Fruit fly (Drosophila melanogaster): ENCODE results near the gene Mics1.

Gene Mics1

DNA sequence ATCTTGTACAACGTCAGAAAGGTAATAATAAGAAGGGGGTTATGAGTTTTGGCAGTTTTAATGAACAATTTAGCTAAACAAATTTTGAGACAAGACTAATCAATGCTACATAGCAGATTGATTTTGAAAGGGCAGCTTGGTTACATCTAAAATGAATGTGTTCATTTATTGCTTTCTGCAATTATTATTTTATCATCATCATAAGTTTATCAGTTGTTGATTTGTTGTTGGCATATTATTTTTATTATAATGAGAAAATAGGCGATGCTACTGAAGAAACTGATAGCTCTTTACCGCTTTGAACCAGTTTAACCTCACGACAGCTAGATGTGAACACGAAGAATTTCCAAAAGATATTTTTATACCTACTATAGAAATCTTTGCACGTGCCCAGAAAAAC is at the start of gene Mics1:
Gene Mics1, minus strand, starts transcription at position 101 of the 400 bp plus-strand sequence.
- TF ChIP-seq CG17801 (GFP tag; optimal IDR thresholded peaks at IDR 0.05; ENCODE audit: partially characterized antibody): no peak

DNA sequence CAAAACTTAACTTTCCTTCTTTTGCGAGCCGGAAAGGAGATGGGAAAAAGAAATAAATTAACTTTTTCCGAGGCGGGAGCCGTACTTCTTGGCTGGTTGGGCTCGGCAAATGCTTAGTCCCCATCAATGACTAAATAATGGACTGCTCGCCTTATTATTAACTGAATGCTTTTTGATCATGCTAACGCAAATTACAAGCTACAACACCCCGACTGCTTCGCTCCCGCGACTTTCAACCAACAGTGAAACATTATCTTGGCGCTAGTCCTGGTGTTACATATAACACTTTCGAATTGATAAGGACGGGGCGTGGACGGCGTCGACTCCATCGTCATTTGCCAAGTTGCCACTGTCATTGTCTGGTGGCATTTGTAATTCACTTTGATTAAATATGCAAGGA is 49.5 kb upstream of the Mics1 start, which contains the start of gene CG45545:
Gene CG45545, plus strand, starts transcription at position 301 of the 400 bp plus-strand sequence.
- no peak for TF ChIP-seq CG17801 (GFP tag; optimal IDR thresholded peaks at IDR 0.05; ENCODE audit: partially characterized antibody)

DNA sequence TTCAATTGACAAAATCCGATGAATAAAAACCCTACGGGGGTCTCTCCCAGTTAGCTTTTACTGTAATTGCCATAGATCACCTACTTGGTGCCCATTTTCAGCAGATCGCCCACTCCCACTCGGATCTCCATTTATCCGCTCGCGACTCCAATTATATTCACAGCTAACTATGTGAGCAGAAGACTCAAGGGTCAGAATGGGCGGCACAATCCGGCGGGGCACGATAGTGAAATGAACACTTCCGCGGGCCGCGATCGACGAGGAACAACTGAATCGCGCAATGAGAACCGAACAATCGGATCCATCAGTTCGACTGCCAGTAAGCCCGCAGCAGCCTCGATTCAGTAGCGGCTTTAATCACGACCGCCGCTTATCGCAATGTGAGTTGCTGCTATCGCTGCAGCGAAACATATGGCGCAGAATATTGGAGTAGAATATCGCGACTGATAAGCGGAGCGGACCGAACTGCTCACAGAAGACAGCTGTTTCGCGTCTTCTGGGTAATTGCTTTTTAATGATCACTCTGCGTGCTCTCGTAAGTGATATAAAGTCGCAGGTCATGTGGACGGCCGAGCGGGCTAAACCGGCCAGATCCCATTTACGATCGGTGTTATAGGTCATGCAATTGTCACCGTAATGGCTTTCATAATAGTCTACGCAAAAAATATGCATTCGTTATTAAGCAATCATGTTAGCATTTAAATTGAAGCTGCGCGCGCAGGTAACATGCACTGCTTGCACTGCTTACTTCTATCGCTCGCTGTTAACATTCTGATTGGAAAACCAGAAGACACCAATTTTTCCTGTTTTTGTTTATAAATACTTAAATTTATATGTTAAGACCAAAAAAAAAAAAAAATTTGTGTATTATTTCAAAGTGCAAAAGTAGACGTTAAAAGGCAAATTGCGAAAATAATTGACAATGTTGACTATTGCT is 46.9 kb upstream of the Mics1 start, which contains the start of gene alpha-Est1:
Gene alpha-Est1, minus strand, starts transcription at position 317 of the 937 bp plus-strand sequence.
- TF ChIP-seq CG17801 (GFP tag; optimal IDR thresholded peaks at IDR 0.05; ENCODE audit: partially characterized antibody): no peak

DNA sequence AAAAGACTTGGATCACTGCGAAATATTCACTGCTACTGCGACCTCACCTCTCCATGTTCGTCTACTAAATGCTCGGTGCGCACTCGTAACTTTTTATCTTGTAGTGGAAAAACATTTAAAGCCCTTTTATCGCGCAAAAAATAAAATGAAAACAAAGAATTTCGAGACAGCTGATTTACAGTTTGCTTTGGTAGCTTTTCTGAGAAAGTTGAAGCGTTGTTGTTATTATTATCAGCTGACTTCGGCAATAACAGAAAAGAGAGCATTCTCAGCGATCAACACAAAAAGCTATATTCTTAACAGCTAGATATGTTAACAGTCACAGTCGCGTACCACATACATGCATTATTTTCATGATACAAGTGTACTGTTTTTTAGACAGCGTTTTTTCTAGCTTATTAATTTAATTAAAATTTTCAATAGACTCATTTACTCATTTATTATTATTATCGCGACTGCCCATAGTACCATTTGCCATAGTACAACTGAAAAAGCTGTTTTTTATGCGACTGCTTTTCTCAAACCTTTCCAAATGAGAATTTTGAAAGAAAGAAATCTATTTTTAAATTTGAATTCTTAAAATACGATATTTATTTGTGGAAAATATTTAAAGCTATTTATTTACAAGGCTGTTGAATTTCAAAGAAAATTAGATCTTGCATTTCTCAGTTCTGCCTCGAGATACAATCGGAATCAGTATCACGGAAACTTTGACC is 39.1 kb upstream of the Mics1 start, which contains the start of the genes alpha-Est3 and alpha-Est2:
Gene alpha-Est3, minus strand, starts transcription at position 487 of the 716 bp plus-strand sequence.
Gene alpha-Est2, plus strand, starts transcription at position 666 of the 716 bp plus-strand sequence.
- TF ChIP-seq CG17801 (GFP tag; optimal IDR thresholded peaks at IDR 0.05; ENCODE audit: partially characterized antibody): peak; percentile 35

DNA sequence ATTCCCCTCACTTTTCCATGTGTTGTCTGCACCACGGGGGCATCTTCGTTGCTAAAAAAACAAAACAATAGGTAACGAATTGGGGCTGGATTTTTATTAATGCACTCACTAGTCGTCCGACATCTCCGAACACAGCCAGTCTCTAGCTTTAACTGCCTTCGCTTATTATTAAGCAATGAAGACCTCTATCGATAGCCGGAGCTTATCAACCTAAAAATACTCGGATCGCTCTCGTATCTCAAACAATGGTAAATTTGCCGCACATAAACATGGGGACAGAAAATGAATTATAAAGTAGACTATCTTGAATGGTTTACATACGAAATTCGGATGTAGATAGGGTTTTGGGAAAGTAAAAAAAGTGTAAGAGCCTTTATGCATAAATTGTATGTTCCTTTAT is 36.3 kb upstream of the Mics1 start, which contains the start of gene alpha-Est4:
Gene alpha-Est4, minus strand, starts transcription at position 181 of the 400 bp plus-strand sequence.
- no peak for TF ChIP-seq CG17801 (GFP tag; optimal IDR thresholded peaks at IDR 0.05; ENCODE audit: partially characterized antibody)

DNA sequence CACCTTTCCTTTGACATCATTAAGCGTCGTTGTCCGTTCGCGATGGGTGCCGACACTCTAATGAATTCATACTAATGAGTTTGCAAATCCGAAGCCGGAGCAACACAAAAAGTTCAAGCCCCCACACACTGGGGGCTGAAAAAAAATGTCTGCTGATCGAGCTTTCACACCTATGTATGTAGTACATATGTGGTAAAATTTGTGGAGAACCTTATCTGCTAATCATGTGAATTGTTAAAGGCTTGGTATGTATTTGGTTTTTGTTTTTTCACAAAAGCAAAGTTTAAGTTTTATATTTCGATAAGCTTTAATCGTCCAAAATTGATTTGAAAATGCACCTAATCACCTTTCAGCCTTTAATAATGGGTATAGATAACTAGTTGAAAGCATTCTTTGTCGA is 34.1 kb upstream of the Mics1 start, which contains the start of gene alpha-Est5:
Gene alpha-Est5, minus strand, starts transcription at position 110 of the 400 bp plus-strand sequence.
- no peak for TF ChIP-seq CG17801 (GFP tag; optimal IDR thresholded peaks at IDR 0.05; ENCODE audit: partially characterized antibody)

DNA sequence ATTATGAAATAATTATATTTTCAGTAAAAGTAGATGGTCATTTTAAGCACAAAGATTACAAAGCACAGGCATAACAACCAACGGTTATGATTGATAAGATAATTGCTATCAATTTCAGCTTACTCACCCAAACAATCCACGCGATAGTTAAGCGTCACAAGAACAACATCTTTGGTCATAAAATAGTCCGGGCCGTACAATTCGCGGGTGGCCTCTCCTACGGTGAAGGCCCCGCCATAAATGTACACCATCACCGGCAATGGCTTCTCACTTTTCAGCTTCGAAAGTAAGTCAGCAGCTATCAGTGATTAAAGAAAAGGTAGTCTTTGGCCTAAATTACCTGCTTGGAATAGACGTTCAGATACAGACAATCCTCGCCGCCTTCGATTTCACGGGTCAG is 33.4 kb upstream of the Mics1 start:
- TF ChIP-seq CG17801 (GFP tag; optimal IDR thresholded peaks at IDR 0.05; ENCODE audit: partially characterized antibody): no peak

DNA sequence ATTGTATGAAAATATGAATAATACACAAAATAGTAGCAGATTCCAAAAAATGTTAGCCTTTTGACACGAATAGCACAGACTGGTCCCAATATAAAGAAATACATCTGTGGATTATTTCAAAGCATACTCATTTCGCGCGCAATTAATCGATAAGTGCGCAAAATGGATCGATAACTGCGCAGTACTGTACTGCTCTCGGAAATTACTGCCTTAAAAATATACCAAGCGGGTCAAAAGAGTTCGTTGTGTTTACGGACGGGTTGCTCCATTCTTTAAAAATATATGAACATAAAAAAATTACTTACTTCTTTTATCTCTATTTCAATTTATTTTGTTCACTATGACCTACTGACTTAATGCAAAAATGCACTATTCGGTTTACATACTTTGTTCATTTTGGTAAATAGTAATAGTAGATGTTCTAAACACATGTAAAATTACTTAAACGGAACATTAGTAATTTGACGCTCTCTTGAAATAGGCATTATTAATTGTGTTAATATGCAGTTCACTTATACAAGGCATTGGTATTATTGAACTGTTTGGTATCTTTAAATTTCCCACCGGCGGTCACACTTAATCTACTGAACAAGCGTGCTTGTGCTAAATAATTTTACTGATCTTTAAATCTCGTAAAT is 28.1 kb upstream of the Mics1 start, which contains the start of the genes Rtnl2 and alphaTub84D:
Gene Rtnl2, minus strand, starts transcription at position 58 of the 638 bp plus-strand sequence.
Gene alphaTub84D, plus strand, starts transcription at position 570 of the 638 bp plus-strand sequence.
- TF ChIP-seq CG17801 (GFP tag; optimal IDR thresholded peaks at IDR 0.05; ENCODE audit: partially characterized antibody): no peak

DNA sequence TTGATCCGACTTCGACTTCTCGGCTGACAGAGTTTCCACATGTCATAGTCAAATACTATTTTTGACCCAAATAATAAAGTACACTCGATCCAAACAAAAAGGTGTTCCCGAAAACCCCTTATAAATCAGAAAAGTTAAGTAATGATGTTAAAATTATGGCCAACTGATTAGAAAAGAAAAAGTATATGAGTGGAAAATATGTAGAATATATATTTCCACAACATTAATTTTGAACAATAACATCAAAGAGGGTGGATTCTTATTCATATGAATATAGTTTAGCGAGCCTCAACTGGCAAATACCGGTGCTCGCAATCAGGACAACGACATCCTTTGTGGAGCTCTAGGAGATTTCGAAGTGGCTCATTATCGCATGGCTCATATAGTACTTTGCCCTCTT is 26.5 kb upstream of the Mics1 start, which contains the start of gene alpha-Est6:
Gene alpha-Est6, minus strand, starts transcription at position 101 of the 400 bp plus-strand sequence.
- no peak for TF ChIP-seq CG17801 (GFP tag; optimal IDR thresholded peaks at IDR 0.05; ENCODE audit: partially characterized antibody)

DNA sequence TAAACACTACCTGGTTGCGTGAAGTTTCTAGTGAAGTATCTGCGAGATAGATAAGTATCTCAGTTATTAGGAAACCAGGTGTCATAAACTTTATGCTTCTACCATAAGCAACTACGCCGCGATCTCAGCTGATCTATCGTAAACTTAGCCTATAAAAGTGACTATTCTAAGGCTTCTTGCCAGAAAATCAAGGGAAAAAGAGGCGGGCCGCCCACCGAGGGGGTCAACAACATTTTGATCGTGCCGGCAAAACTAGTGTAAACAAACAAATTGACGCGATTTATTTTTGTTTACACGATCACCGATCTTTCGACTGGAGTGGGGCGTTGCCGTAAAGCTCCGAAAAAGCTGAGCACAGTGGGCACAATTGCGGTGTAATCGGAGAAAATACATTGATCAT is 22.0 kb upstream of the Mics1 start:
- TF ChIP-seq CG17801 (GFP tag; optimal IDR thresholded peaks at IDR 0.05; ENCODE audit: partially characterized antibody): no peak

DNA sequence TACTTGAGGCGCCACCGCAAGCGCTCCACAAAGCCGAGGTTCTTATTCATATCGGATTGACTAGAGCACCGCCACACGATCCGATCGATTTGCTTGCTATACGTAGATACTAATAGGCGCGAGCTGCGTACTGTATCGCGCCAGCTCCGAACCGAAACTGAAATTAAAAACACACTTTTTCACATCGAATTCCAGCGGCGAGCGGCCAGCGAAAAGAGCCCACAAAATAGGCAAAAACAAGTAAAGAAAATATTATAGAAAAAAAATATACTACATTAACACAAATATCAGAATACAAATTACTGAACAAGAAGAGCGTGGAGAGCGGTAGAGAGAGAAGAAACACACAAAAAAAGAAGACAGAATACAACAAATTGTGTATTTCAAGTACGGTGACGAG is 21.4 kb upstream of the Mics1 start, which contains the start of gene alpha-Est7:
Gene alpha-Est7, minus strand, starts transcription at position 160 of the 400 bp plus-strand sequence.
- TF ChIP-seq CG17801 (GFP tag; optimal IDR thresholded peaks at IDR 0.05; ENCODE audit: partially characterized antibody): no peak

DNA sequence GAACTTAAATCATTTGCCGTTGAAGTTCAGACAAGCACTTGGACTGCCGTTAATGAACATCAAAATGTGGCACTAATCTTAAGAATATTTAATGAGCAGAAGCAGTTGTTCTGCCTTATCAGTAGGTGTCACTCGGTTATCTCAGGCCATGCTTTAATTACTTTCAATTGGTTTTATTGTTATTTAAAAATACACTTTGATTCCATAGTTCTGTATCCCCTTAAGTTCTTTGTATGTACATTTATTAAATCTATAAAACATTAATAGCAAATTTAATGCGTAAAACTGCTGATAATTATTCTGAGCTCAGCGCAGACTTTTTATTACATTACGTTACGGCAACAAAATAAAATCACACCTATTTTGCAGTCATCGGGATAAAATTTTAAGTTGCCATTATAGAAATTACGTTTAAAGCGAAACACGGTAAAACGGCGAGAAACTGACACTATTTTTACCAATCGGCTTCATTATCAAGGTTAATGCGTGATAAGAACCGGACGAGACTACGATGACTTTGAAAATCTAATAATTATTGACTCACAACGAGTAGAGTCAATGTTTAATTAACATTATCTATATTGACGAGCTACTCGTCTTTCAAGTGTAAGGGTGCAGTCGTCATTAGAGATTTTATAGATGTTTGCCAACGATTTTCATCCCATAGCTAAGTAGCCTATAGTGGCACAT is 20.2 kb upstream of the Mics1 start:
- no peak for TF ChIP-seq CG17801 (GFP tag; optimal IDR thresholded peaks at IDR 0.05; ENCODE audit: partially characterized antibody)

DNA sequence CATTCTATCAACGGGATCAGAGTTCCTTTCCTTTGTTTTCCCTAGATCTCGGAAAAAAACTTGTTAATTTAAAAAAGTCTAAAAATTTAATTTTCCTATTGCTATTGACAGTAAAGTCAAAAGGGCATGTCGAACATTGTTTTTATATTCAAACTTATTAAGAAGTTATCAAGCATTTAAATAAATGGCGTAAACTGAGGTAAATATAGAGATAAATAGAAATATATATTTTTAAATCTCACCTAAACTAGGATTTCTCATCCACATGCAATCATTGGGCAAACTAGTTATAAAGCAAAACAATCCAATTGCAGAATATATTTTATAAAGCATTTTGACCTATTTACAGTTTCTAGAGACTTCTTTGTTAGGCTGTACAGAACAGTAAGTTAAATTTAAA is 17.2 kb upstream of the Mics1 start, which contains the start of gene Ubc84D:
Gene Ubc84D, minus strand, starts transcription at position 101 of the 400 bp plus-strand sequence.
- TF ChIP-seq CG17801 (GFP tag; optimal IDR thresholded peaks at IDR 0.05; ENCODE audit: partially characterized antibody): no peak

DNA sequence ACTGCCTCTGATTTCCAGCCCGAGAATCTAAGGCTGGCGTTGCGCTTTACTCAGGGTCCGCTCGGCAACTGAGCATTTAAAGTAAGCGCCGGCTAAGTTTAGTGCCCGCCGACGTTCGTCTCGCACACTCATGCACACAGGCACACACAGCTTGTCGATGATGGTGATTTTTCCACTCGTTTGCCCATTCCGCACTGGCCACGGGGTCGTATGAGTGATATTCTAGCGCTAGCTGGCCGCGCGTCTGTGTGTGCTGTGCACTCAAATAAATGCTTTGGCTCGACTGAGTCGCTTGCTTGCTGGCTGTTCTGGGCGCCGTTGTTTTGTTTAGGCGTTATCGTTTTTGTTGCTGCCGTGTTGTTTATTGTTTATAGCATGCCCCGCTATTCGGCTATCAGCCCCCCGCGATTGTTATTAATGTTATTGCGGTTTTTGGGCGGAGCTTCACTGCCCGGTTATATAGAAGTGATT is 13.5 kb upstream of the Mics1 start, which contains the start of gene alpha-Est8:
Gene alpha-Est8, minus strand, starts transcription at position 72 of the 471 bp plus-strand sequence.
- TF ChIP-seq CG17801 (GFP tag; optimal IDR thresholded peaks at IDR 0.05; ENCODE audit: partially characterized antibody): peak; percentile 58
